Fruit fly (Drosophila melanogaster) whole organism, embryonic: ENCODE results near the gene Jhbp2.
A peak's percentile ranks its signal among the peaks of the same experiment; 100 is the strongest.

Source experiments
- Aef1 ChIP-seq: fragments of 200-800 bp; sonication (Bioruptor generic); IDR thresholded peaks from 3 replicates; pipeline ENCODE4 v1.3.6; 2022; ENCODE audit warnings: missing biosample characterization, missing genetic modification characterization
- B-H1 ChIP-seq: fragments of 200-800 bp; sonication (Bioruptor generic); IDR thresholded peaks from 3 replicates; pipeline ENCODE4 v1.3.6; 2022; ENCODE audit warnings: missing biosample characterization, missing genetic modification characterization
- CG1024 ChIP-seq: fragments of 200-800 bp; sonication (Bioruptor generic); IDR thresholded peaks from 2 replicates; pipeline ENCODE4 v1.3.6; 2022; ENCODE audit warnings: missing biosample characterization, missing genetic modification characterization
- CG10321 ChIP-seq: fragments of 200-800 bp; sonication (Bioruptor generic); IDR thresholded peaks from 2 replicates; pipeline ENCODE4 v1.3.6; 2022; ENCODE audit warnings: missing biosample characterization, missing genetic modification characterization
- CG11085 ChIP-seq: fragments of 200-800 bp; sonication (Bioruptor generic); IDR thresholded peaks from 2 replicates; pipeline ENCODE4 v1.3.6; 2022; ENCODE audit warnings: missing biosample characterization, missing genetic modification characterization
- CG11247 ChIP-seq: fragments of 200-800 bp; sonication (Bioruptor generic); IDR thresholded peaks from 2 replicates; pipeline ENCODE4 v1.3.6; 2022; ENCODE audit warnings: missing biosample characterization, missing genetic modification characterization
- CG12155 ChIP-seq: fragments of 200-800 bp; sonication (Bioruptor generic); optimal IDR thresholded peaks from 3 replicates; lab custom pipeline; 2016; ENCODE audit warnings: missing biosample characterization, missing genetic modification characterization
- CG1233 ChIP-seq: fragments of 200-800 bp; sonication (Bioruptor generic); optimal IDR thresholded peaks from 4 replicates; lab custom pipeline; 2018; ENCODE audit warnings: missing biosample characterization, mild to moderate bottlenecking, missing genetic modification characterization
- CG13894 ChIP-seq: fragments of 200-800 bp; sonication (Bioruptor generic); optimal IDR thresholded peaks from 3 replicates; lab custom pipeline; 2018; ENCODE audit warnings: missing biosample characterization, mild to moderate bottlenecking, missing genetic modification characterization, moderate library complexity
- CG17612 ChIP-seq: fragments of 200-800 bp; sonication (Bioruptor generic); IDR thresholded peaks from 2 replicates; pipeline ENCODE4 v1.3.6; 2022; ENCODE audit warnings: missing biosample characterization, missing genetic modification characterization
- CG17829 ChIP-seq: fragments of 200-800 bp; optimal IDR thresholded peaks from 2 replicates; lab custom pipeline; 2019; ENCODE audit warnings: missing biosample characterization, mild to moderate bottlenecking, missing genetic modification characterization, moderate library complexity
- CG17912 ChIP-seq: fragments of 200-800 bp; sonication (Bioruptor generic); optimal IDR thresholded peaks from 2 replicates; lab custom pipeline; 2018; ENCODE audit warnings: missing biosample characterization, mild to moderate bottlenecking, missing genetic modification characterization
- CG2712 ChIP-seq: fragments of 200-800 bp; optimal IDR thresholded peaks from 3 replicates; lab custom pipeline; 2019; ENCODE audit warnings: missing biosample characterization, mild to moderate bottlenecking, missing genetic modification characterization, moderate library complexity
- CG32532 ChIP-seq: fragments of 200-800 bp; sonication (Bioruptor generic); IDR thresholded peaks from 2 replicates; pipeline ENCODE4 v1.3.6; 2022; ENCODE audit warnings: missing biosample characterization, missing genetic modification characterization
- CG34422 ChIP-seq: fragments of 200-800 bp; sonication (Bioruptor generic); IDR thresholded peaks from 3 replicates; pipeline ENCODE4 v1.3.6; 2022; ENCODE audit warnings: missing biosample characterization, missing genetic modification characterization
- CG42726 ChIP-seq: fragments of 200-800 bp; sonication (Bioruptor generic); IDR thresholded peaks from 2 replicates; pipeline ENCODE4 v1.3.6; 2022; ENCODE audit warnings: missing biosample characterization, missing genetic modification characterization; ENCODE audit not compliant: partially characterized antibody
- CG4730 ChIP-seq: fragments of 200-800 bp; sonication (Bioruptor generic); IDR thresholded peaks from 2 replicates; pipeline ENCODE4 v1.3.6; 2022; ENCODE audit warnings: missing biosample characterization, missing genetic modification characterization
- CG6791 ChIP-seq: fragments of 200-800 bp; sonication (Bioruptor generic); IDR thresholded peaks from 3 replicates; pipeline ENCODE4 v1.3.6; 2022; ENCODE audit warnings: missing biosample characterization, missing genetic modification characterization; ENCODE audit not compliant: partially characterized antibody
- CG7987 ChIP-seq: fragments of 200-800 bp; sonication (Bioruptor generic); optimal IDR thresholded peaks from 2 replicates; lab custom pipeline; 2018; ENCODE audit warnings: missing biosample characterization, mild to moderate bottlenecking, missing genetic modification characterization, moderate library complexity
- CG8478 ChIP-seq: fragments of >200 bp; optimal IDR thresholded peaks from 2 replicates; lab custom pipeline; 2018
- CG8765 ChIP-seq: fragments of 200-800 bp; sonication (Bioruptor generic); IDR thresholded peaks from 2 replicates; pipeline ENCODE4 v1.3.6; 2022; ENCODE audit warnings: missing biosample characterization, missing genetic modification characterization
- CkIIα-i1 ChIP-seq: fragments of 200-800 bp; sonication (Bioruptor generic); IDR thresholded peaks from 2 replicates; pipeline ENCODE4 v1.3.6; 2022; ENCODE audit warnings: missing biosample characterization, missing genetic modification characterization
- Doc3 ChIP-seq: fragments of 200-800 bp; sonication (Bioruptor generic); IDR thresholded peaks from 3 replicates; pipeline ENCODE4 v1.3.6; 2022; ENCODE audit warnings: missing biosample characterization, missing genetic modification characterization; ENCODE audit not compliant: partially characterized antibody
- Drgx ChIP-seq: fragments of 200-800 bp; sonication (Bioruptor generic); IDR thresholded peaks from 2 replicates; pipeline ENCODE4 v1.3.6; 2022; ENCODE audit warnings: missing biosample characterization, missing genetic modification characterization
- Fer1 ChIP-seq: fragments of 200-800 bp; sonication (Bioruptor generic); optimal IDR thresholded peaks from 2 replicates; lab custom pipeline; 2017; ENCODE audit warnings: missing biosample characterization, mild to moderate bottlenecking, missing genetic modification characterization
- Hand ChIP-seq: fragments of 200-800 bp; sonication (Bioruptor generic); optimal IDR thresholded peaks from 2 replicates; lab custom pipeline; 2017; ENCODE audit warnings: mild to moderate bottlenecking, missing biosample characterization, missing genetic modification reagents, missing genetic modification characterization
- Hmr ChIP-seq: fragments of 200-800 bp; sonication (Bioruptor generic); optimal IDR thresholded peaks from 3 replicates; lab custom pipeline; 2017; ENCODE audit warnings: mild to moderate bottlenecking, missing biosample characterization, missing genetic modification reagents, missing genetic modification characterization
- NfI ChIP-seq: fragments of 200-800 bp; sonication (Bioruptor generic); optimal IDR thresholded peaks from 3 replicates; lab custom pipeline; 2018; ENCODE audit warnings: missing biosample characterization, mild to moderate bottlenecking, missing genetic modification characterization, moderate library complexity
- Ravus ChIP-seq: fragments of 200-800 bp; sonication (Bioruptor generic); IDR thresholded peaks from 2 replicates; pipeline ENCODE4 v1.3.6; 2022; ENCODE audit warnings: missing biosample characterization, missing genetic modification characterization
- Usf ChIP-seq: fragments of 200-800 bp; sonication (Bioruptor generic); optimal IDR thresholded peaks from 2 replicates; lab custom pipeline; 2017; ENCODE audit warnings: missing genotype, missing biosample characterization, missing genetic modification characterization
- Xrp1 ChIP-seq: fragments of 200-800 bp; sonication (Bioruptor generic); IDR thresholded peaks from 2 replicates; pipeline ENCODE4 v1.3.6; 2022; ENCODE audit warnings: missing biosample characterization, missing genetic modification characterization
- br ChIP-seq: fragments of >200 bp; optimal IDR thresholded peaks from 2 replicates; lab custom pipeline; 2017
- bsh ChIP-seq, 2 experiments: fragments of 200-800 bp; sonication (Bioruptor generic); optimal IDR thresholded peaks; 2 replicates each; lab custom pipeline; 2017 to 2018; ENCODE audit warnings: mild to moderate bottlenecking in 2 of 2, missing biosample characterization in 2 of 2, missing genetic modification characterization in 2 of 2, moderate library complexity in 1 of 2
- chif ChIP-seq, 2 experiments: fragments of 200-800 bp; sonication (Bioruptor generic); optimal IDR thresholded peaks; 3 replicates each; lab custom pipeline; 2016; ENCODE audit warnings: missing biosample characterization in 2 of 2, missing genetic modification characterization in 2 of 2
- chn ChIP-seq: fragments of 200-800 bp; sonication (Bioruptor generic); optimal IDR thresholded peaks from 2 replicates; lab custom pipeline; 2016; ENCODE audit warnings: missing biosample characterization, missing genetic modification characterization
- esg ChIP-seq: fragments of 200-800 bp; sonication (Bioruptor generic); conservative IDR thresholded peaks from 2 replicates; pipeline ENCODE4 v1.3.6; 2022; ENCODE audit warnings: missing biosample characterization, missing genetic modification characterization
- grn ChIP-seq: fragments of 200-800 bp; sonication (Bioruptor generic); optimal IDR thresholded peaks from 3 replicates; lab custom pipeline; 2017; ENCODE audit warnings: missing biosample characterization, missing genetic modification characterization
- hbn ChIP-seq: fragments of 200-800 bp; sonication (Bioruptor generic); IDR thresholded peaks from 2 replicates; pipeline ENCODE4 v1.3.6; 2022; ENCODE audit warnings: missing biosample characterization, missing genetic modification characterization; ENCODE audit not compliant: partially characterized antibody
- her ChIP-seq: fragments of 200-800 bp; sonication (Bioruptor generic); optimal IDR thresholded peaks from 2 replicates; lab custom pipeline; 2016; ENCODE audit warnings: missing biosample characterization, missing genetic modification characterization
- ind ChIP-seq: fragments of 200-800 bp; sonication (Bioruptor generic); optimal IDR thresholded peaks from 3 replicates; lab custom pipeline; 2016; ENCODE audit warnings: missing biosample characterization, missing genetic modification characterization
- ken ChIP-seq: fragments of 200-800 bp; sonication (Bioruptor generic); IDR thresholded peaks from 3 replicates; pipeline ENCODE4 v1.3.6; 2022; ENCODE audit warnings: missing biosample characterization, missing genetic modification characterization
- lab ChIP-seq: fragments of 200-800 bp; sonication (Bioruptor generic); optimal IDR thresholded peaks from 3 replicates; lab custom pipeline; 2017; ENCODE audit warnings: missing biosample characterization, missing genetic modification characterization, mild to moderate bottlenecking, moderate library complexity, missing genetic modification reagents
- lbe ChIP-seq: fragments of 200-800 bp; sonication (Bioruptor generic); optimal IDR thresholded peaks from 2 replicates; lab custom pipeline; 2016; ENCODE audit warnings: missing biosample characterization, mild to moderate bottlenecking, missing genetic modification characterization
- lmd ChIP-seq: fragments of 200-800 bp; sonication (Bioruptor generic); IDR thresholded peaks from 2 replicates; pipeline ENCODE4 v1.3.6; 2022; ENCODE audit warnings: missing biosample characterization, missing genetic modification characterization
- mld ChIP-seq: fragments of 200-800 bp; sonication (Bioruptor generic); IDR thresholded peaks from 3 replicates; pipeline ENCODE4 v1.3.6; 2022; ENCODE audit warnings: missing biosample characterization, missing genetic modification characterization; ENCODE audit not compliant: partially characterized antibody
- nerfin-1 ChIP-seq: fragments of 200-800 bp; sonication (Bioruptor generic); optimal IDR thresholded peaks from 3 replicates; lab custom pipeline; 2019; ENCODE audit warnings: missing biosample characterization, mild to moderate bottlenecking, missing genetic modification characterization, moderate library complexity
- otp ChIP-seq: fragments of 200-800 bp; sonication (Bioruptor generic); IDR thresholded peaks from 3 replicates; pipeline ENCODE4, ENCODE4 v1.3.6; 2022; ENCODE audit warnings: missing biosample characterization, missing genetic modification characterization
- ranshi ChIP-seq: fragments of 200-800 bp; sonication (Bioruptor generic); IDR thresholded peaks from 2 replicates; pipeline ENCODE4 v1.3.6; 2022; ENCODE audit warnings: missing biosample characterization, missing genetic modification characterization
- rib ChIP-seq: fragments of 200-800 bp; sonication (Bioruptor generic); IDR thresholded peaks from 2 replicates; pipeline ENCODE4 v1.3.6; 2022; ENCODE audit warnings: missing biosample characterization, missing genetic modification characterization
- row ChIP-seq: fragments of 200-800 bp; sonication (Bioruptor generic); IDR thresholded peaks from 3 replicates; pipeline ENCODE4 v1.3.6; 2022; ENCODE audit warnings: missing biosample characterization, missing genetic modification characterization
- shn ChIP-seq: fragments of 200-800 bp; sonication (Bioruptor generic); optimal IDR thresholded peaks from 3 replicates; lab custom pipeline; 2016; ENCODE audit warnings: missing biosample characterization, missing genetic modification characterization

Jhbp2 gene

DNA sequence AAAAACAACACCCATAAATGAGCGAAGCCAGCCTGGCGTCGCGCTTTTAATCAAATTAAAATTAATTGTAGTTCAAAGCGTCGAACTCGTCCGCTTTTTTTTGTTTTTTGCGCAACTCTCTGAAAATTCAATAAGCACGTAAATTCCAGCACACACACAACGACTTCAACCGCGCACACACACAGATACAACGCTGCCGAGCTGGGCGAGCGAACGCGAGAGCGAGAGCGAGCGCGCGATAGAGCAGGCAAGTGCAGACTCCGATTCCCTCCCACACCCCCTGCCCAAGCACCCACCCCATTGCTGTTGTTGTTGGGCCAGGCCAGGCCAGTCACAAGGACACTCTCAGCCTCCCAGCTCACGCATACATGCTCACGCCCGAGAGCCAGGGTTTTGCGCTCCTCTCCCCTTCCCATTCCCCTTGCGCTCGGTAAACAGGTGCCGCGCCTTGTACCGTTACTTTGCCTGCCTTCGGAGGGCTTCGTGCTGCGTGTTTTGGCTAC, 50.3 kb downstream of the Jhbp2 start (continued):
- TF ChIP-seq Drgx (GFP tag; lab: Robert Waterston, UW) (peak; percentile 35; the same call in 1 of the 2 replicates), CG11247 (GFP tag; lab: Robert Waterston, UW) (no peak), ken (no peak), br (no peak), Hmr (GFP tag; lab: Kevin White, UChicago) (peak; percentile 24), nerfin-1 (tag; lab: Kevin White, UChicago) (peak; percentile 98), CG1233 (no peak), Doc3 (GFP tag; lab: Robert Waterston, UW) (no peak), lmd (GFP tag; lab: Robert Waterston, UW) (no peak), chif (GFP tag; optimal IDR thresholded peaks at IDR 0.05; lab: Kevin White, UChicago) (no peak), Usf (GFP tag; lab: Kevin White, UChicago) (no peak), CG7987 (GFP tag; lab: Kevin White, UChicago) (peak; percentile 3), mld (GFP tag; lab: Robert Waterston, UW) (no peak), otp (GFP tag; lab: Robert Waterston, UW) (0 out of 3 replicates have a peak, but pooled peaks have one; percentile 29), CG17612 (GFP tag; lab: Robert Waterston, UW) (no peak), ind (GFP tag; lab: Kevin White, UChicago) (no peak), shn (GFP tag; lab: Kevin White, UChicago) (no peak), lab (peak; percentile 32), CG4730 (GFP tag; lab: Robert Waterston, UW) (0 out of 2 replicates have a peak, but pooled peaks have one; percentile 7), CkIIα-i1 (GFP tag; lab: Robert Waterston, UW) (no peak), chn (GFP tag; lab: Kevin White, UChicago) (peak; percentile 48), CG42726 (GFP tag; lab: Robert Waterston, UW) (no peak), Xrp1 (GFP tag; lab: Robert Waterston, UW) (no peak), CG17829 (tag; lab: Kevin White, UChicago) (no peak), hbn (GFP tag; lab: Robert Waterston, UW) (no peak; the same call in 1 of the 2 replicates), CG17912 (GFP tag; lab: Kevin White, UChicago) (peak; percentile 8), row (0 out of 3 replicates have a peak, but pooled peaks have one; percentile 20), NfI (GFP tag; lab: Kevin White, UChicago) (no peak), her (GFP tag; lab: Kevin White, UChicago) (peak; percentile 4), rib (GFP tag; lab: Robert Waterston, UW) (peak; percentile 32; the same call in 1 of the 2 replicates), CG34422 (GFP tag; lab: Robert Waterston, UW) (peak; percentile 26; the same call in 1 of the 3 replicates), CG13894 (tag; lab: Kevin White, UChicago) (peak; percentile 19), esg (GFP tag; lab: Robert Waterston, UW) (0 out of 2 replicates have a peak, but pooled peaks have one; percentile 12), CG8478 (lab: Kevin White, UChicago) (peak; percentile 49), CG10321 (GFP tag; lab: Robert Waterston, UW) (peak; percentile 55), Ravus (GFP tag; lab: Robert Waterston, UW) (no peak), Hand (no peak), grn (GFP tag; lab: Kevin White, UChicago) (no peak), CG2712 (tag; lab: Kevin White, UChicago) (no peak), bsh (GFP tag; optimal IDR thresholded peaks at IDR 0.05; lab: Kevin White, UChicago) (no peak), Aef1 (GFP tag; lab: Robert Waterston, UW) (peak; percentile 51; the same call in 2 of the 3 replicates), CG12155 (no peak), ranshi (GFP tag; lab: Robert Waterston, UW) (no peak), B-H1 (GFP tag; lab: Robert Waterston, UW) (peak; percentile 11; the same call in 1 of the 3 replicates), lbe (GFP tag; lab: Kevin White, UChicago) (peak; percentile 7), CG11085 (GFP tag; lab: Robert Waterston, UW) (no peak), Fer1 (GFP tag; lab: Kevin White, UChicago) (peak; percentile 28), CG8765 (GFP tag; lab: Robert Waterston, UW) (no peak), CG32532 (GFP tag; lab: Robert Waterston, UW) (0 out of 2 replicates have a peak, but pooled peaks have one; percentile 7), CG1024 (no peak), CG6791 (GFP tag; lab: Robert Waterston, UW) (peak; percentile 38; the same call in 1 of the 3 replicates)
